Worm (Caenorhabditis elegans) whole organism, young adult: ENCODE results near the gene W03F9.9.

Experiments used
- F52B5.7 ChIP-seq: sonication (generic microtip); optimal IDR thresholded peaks from 2 replicates; lab custom pipeline; 2016; ENCODE audit warnings: mild to moderate bottlenecking, missing genetic modification characterization, missing compliant biosample characterization
- Y79H2A.3 ChIP-seq: fragments of 200-800 bp; sonication (Bioruptor generic); conservative IDR thresholded peaks from 2 replicates; pipeline ENCODE4 v1.3.6; 2022; ENCODE audit warnings: missing genetic modification reagents, missing genetic modification characterization, missing compliant biosample characterization
- bed-1 ChIP-seq: fragments of 200-800 bp; sonication (Bioruptor generic); IDR thresholded peaks from 2 replicates; pipeline ENCODE4 v1.3.6; 2022; ENCODE audit warnings: missing genetic modification reagents, missing genetic modification characterization, missing compliant biosample characterization
- ekl-4 ChIP-seq: fragments of 200-800 bp; sonication (Bioruptor generic); IDR thresholded peaks from 2 replicates; pipeline ENCODE4 v1.3.6; 2022; ENCODE audit warnings: missing genetic modification reagents, missing genetic modification characterization, missing compliant biosample characterization
- lsl-1 ChIP-seq: fragments of 200-800 bp; sonication (Bioruptor generic); optimal IDR thresholded peaks from 2 replicates; lab custom pipeline; 2018; ENCODE audit warnings: mild to moderate bottlenecking, missing genetic modification characterization, moderate library complexity, missing compliant biosample characterization
- somi-1 ChIP-seq: fragments of 200-800 bp; sonication (Bioruptor generic); optimal IDR thresholded peaks from 2 replicates; lab custom pipeline; 2018; ENCODE audit warnings: mild to moderate bottlenecking, missing genetic modification characterization, missing compliant biosample characterization
- unc-62 ChIP-seq: fragments of 150-350 bp; optimal IDR thresholded peaks from 2 replicates; lab custom pipeline; 2014; ENCODE audit warnings: missing biosample characterization, missing genetic modification reagents, missing genetic modification characterization
- ztf-18 ChIP-seq: sonication (generic microtip); optimal IDR thresholded peaks from 2 replicates; lab custom pipeline; 2016; ENCODE audit warnings: missing genotype, mild to moderate bottlenecking, missing genetic modification characterization, missing compliant biosample characterization
- ztf-3 ChIP-seq: fragments of 200-800 bp; sonication (Bioruptor generic); optimal IDR thresholded peaks from 2 replicates; lab custom pipeline; 2018; ENCODE audit warnings: mild to moderate bottlenecking, missing genetic modification characterization, missing compliant biosample characterization

ce11 chrV:174520-174919 is 35.8 kb downstream of the W03F9.9 start:
- TF ChIP-seq ztf-18 (tag; lab: Kevin White, UChicago) (no peak), Y79H2A.3 (GFP tag; lab: Robert Waterston, UW) (no peak), unc-62 (GFP tag; lab: Kevin White, UChicago) (no peak), ekl-4 (no peak), somi-1 (GFP tag; lab: Kevin White, UChicago) (no peak), ztf-3 (GFP tag; lab: Kevin White, UChicago) (no peak), lsl-1 (no peak), bed-1 (GFP tag; lab: Robert Waterston, UW) (no peak), F52B5.7 (tag; lab: Kevin White, UChicago) (no peak)
